Worm (Caenorhabditis elegans): ENCODE measurements around the gene F37C4.8.

The F37C4.8 gene

ce11 chrIV:3833778-3834177 lies 47.2 kb downstream of the F37C4.8 start:
- TF ChIP-seq sea-1 (GFP tag; conservative IDR thresholded peaks at IDR 0.05): no peak
- no peak for TF ChIP-seq F13C5.2 (tag; optimal IDR thresholded peaks at IDR 0.05)
- no peak for TF ChIP-seq hmg-4 (GFP tag; optimal IDR thresholded peaks at IDR 0.05)
- no peak for TF ChIP-seq B0310.2 (tag; optimal IDR thresholded peaks at IDR 0.05)
- TF ChIP-seq pes-1 (GFP tag; IDR thresholded peaks at IDR 0.05): no peak
- TF ChIP-seq tra-4 (tag; optimal IDR thresholded peaks at IDR 0.05): no peak
- TF ChIP-seq tbx-11 (GFP tag; IDR thresholded peaks at IDR 0.05): no peak
- no peak for TF ChIP-seq ets-7 (tag; optimal IDR thresholded peaks at IDR 0.05)
- TF ChIP-seq ceh-13 (GFP tag; optimal IDR thresholded peaks at IDR 0.05): no peak
- TF ChIP-seq scrt-1 (GFP tag; IDR thresholded peaks at IDR 0.05): no peak
- no peak for TF ChIP-seq ceh-36 (tag; optimal IDR thresholded peaks at IDR 0.05)
- TF ChIP-seq hmbx-1 (tag; optimal IDR thresholded peaks at IDR 0.05): no peak
- no peak for TF ChIP-seq tbx-37 (GFP tag; conservative IDR thresholded peaks at IDR 0.05)
- no peak for TF ChIP-seq aly-1 (tag; optimal IDR thresholded peaks at IDR 0.05)
- no peak for TF ChIP-seq hnd-1 (tag; optimal IDR thresholded peaks at IDR 0.05)
- no peak for TF ChIP-seq ama-1 (optimal IDR thresholded peaks at IDR 0.05)
- TF ChIP-seq flt-1 (GFP tag; IDR thresholded peaks at IDR 0.05): no peak

ce11 chrIV:3832040-3832439 lies 49.0 kb downstream of the F37C4.8 start:
- no peak for TF ChIP-seq flt-1 (GFP tag; IDR thresholded peaks at IDR 0.05)
- TF ChIP-seq hmg-4 (GFP tag; optimal IDR thresholded peaks at IDR 0.05): no peak
- no peak for TF ChIP-seq scrt-1 (GFP tag; IDR thresholded peaks at IDR 0.05)
- TF ChIP-seq tra-4 (tag; optimal IDR thresholded peaks at IDR 0.05): no peak
- TF ChIP-seq ama-1 (optimal IDR thresholded peaks at IDR 0.05): no peak
- TF ChIP-seq hmbx-1 (tag; optimal IDR thresholded peaks at IDR 0.05): no peak
- TF ChIP-seq ceh-36 (tag; optimal IDR thresholded peaks at IDR 0.05): no peak
- no peak for TF ChIP-seq hnd-1 (tag; optimal IDR thresholded peaks at IDR 0.05)
- no peak for TF ChIP-seq F13C5.2 (tag; optimal IDR thresholded peaks at IDR 0.05)
- TF ChIP-seq tbx-37 (GFP tag; conservative IDR thresholded peaks at IDR 0.05): no peak
- no peak for TF ChIP-seq sea-1 (GFP tag; conservative IDR thresholded peaks at IDR 0.05)
- no peak for TF ChIP-seq ceh-13 (GFP tag; optimal IDR thresholded peaks at IDR 0.05)
- no peak for TF ChIP-seq B0310.2 (tag; optimal IDR thresholded peaks at IDR 0.05)
